Worm (Caenorhabditis elegans): ENCODE measurements around the gene bre-5.
A peak's percentile ranks its signal among the peaks of the same experiment; 100 is the strongest.

The bre-5 gene

DNA sequence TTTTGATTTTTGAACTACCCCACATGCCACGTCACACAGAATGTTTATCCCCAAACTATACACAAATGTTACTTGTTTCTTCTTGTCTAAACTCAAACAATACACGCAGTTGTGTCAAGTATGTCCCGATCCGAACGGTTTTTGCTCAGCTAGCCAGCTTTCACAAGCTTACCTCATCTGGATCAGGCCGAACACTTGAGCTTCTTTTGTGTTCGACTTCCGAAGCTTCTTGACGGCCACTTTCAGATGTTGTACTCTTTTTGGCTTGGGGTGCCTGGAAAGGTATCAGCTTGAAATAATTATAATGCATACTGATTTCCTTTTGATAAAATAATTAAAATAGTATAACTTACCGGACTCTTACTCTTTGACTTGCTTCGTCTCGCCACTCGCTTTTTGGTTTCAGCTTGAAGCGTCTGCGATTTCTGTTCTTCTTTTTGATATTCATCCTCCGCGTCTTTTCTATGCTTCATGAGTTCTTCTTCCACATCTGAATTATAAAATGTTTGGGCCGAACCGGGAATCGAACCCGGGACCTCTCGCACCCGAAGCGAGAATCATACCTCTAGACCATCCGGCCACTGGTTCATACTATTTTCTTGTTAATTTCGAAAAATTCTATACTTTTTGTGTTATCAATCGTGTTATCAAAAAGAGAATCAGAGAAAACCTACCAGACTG is 45.8 kb downstream of the bre-5 start:
- peak; percentile 32; the same call in 1 of the 2 replicates for TF ChIP-seq pha-4 (GFP tag; IDR thresholded peaks at IDR 0.05)
- TF ChIP-seq pha-4 (tag; optimal IDR thresholded peaks at IDR 0.05), result no peak
- TF ChIP-seq nhr-48 (tag; optimal IDR thresholded peaks at IDR 0.05), result peak; percentile 39
- no peak for TF ChIP-seq nhr-11 (tag; optimal IDR thresholded peaks at IDR 0.05)
- peak in 1 of 2 experiments; percentile 90 for TF ChIP-seq unc-62 (GFP tag; optimal IDR thresholded peaks at IDR 0.05 in 1 of 2)
- no peak for TF ChIP-seq unc-62 (tag; optimal IDR thresholded peaks at IDR 0.05)
- TF ChIP-seq fos-1 (tag; optimal IDR thresholded peaks at IDR 0.05), result no peak
- 0 out of 2 replicates have a peak, but pooled peaks have one; percentile 34 for TF ChIP-seq ceh-44 (GFP tag; IDR thresholded peaks at IDR 0.05)
- TF ChIP-seq hlh-30 (tag; optimal IDR thresholded peaks at IDR 0.05; ENCODE audit: insufficient read depth), result peak; percentile 54
- TF ChIP-seq arid-1 (GFP tag; conservative IDR thresholded peaks at IDR 0.05), result 0 out of 2 replicates have a peak, but pooled peaks have one; percentile 29
- no peak for TF ChIP-seq nhr-111 (GFP tag; optimal IDR thresholded peaks at IDR 0.05)
- no peak for TF ChIP-seq ZK337.2 (GFP tag; IDR thresholded peaks at IDR 0.05)
- no peak for TF ChIP-seq saeg-2 (GFP tag; IDR thresholded peaks at IDR 0.05)
- no peak for TF ChIP-seq nhr-6 (tag; optimal IDR thresholded peaks at IDR 0.05)
- TF ChIP-seq dmd-6 (GFP tag; IDR thresholded peaks at IDR 0.05), result peak; percentile 32; the same call in 1 of the 2 replicates
- no peak for TF ChIP-seq set-16 (GFP tag; IDR thresholded peaks at IDR 0.05)
- TF ChIP-seq aly-2 (tag; optimal IDR thresholded peaks at IDR 0.05), result no peak
- TF ChIP-seq dve-1 (tag; optimal IDR thresholded peaks at IDR 0.05; ENCODE audit: insufficient read depth), result no peak
- no peak for TF ChIP-seq nhr-25 (tag; optimal IDR thresholded peaks at IDR 0.05; ENCODE audit: borderline replicate concordance, insufficient read depth)
- TF ChIP-seq lim-7 (GFP tag; IDR thresholded peaks at IDR 0.05), result no peak
- TF ChIP-seq sdz-12 (GFP tag; optimal IDR thresholded peaks at IDR 0.05), result no peak
- peak; percentile 66; the same call in 1 of the 2 replicates for TF ChIP-seq snpc-1.2 (GFP tag; IDR thresholded peaks at IDR 0.05)
- no peak for TF ChIP-seq unc-39 (tag; optimal IDR thresholded peaks at IDR 0.05)
- TF ChIP-seq mxl-2 (GFP tag; conservative IDR thresholded peaks at IDR 0.05), result no peak
- TF ChIP-seq nhr-42 (GFP tag; IDR thresholded peaks at IDR 0.05), result no peak
- TF ChIP-seq jun-1 (tag; optimal IDR thresholded peaks at IDR 0.05), result no peak
- no peak for TF ChIP-seq F26F4.8 (GFP tag; conservative IDR thresholded peaks at IDR 0.05)
- TF ChIP-seq egl-43 (GFP tag; IDR thresholded peaks at IDR 0.05), result no peak; the same call in 1 of the 2 replicates
- no peak for TF ChIP-seq lin-29 (GFP tag; IDR thresholded peaks at IDR 0.05)
- no peak for TF ChIP-seq Y105C5A.15 (GFP tag; IDR thresholded peaks at IDR 0.05)
- TF ChIP-seq nhr-28 (tag; optimal IDR thresholded peaks at IDR 0.05), result no peak
- no peak for TF ChIP-seq dpl-1 (GFP tag; optimal IDR thresholded peaks at IDR 0.05)
- TF ChIP-seq daf-8 (GFP tag; IDR thresholded peaks at IDR 0.05), result no peak
- no peak for TF ChIP-seq zfp-3 (GFP tag; conservative IDR thresholded peaks at IDR 0.05)
- no peak for TF ChIP-seq mdl-1 (tag; optimal IDR thresholded peaks at IDR 0.05)
- TF ChIP-seq rbr-2 (tag; optimal IDR thresholded peaks at IDR 0.05), result no peak
- TF ChIP-seq dmd-8 (GFP tag; IDR thresholded peaks at IDR 0.05), result 0 out of 2 replicates have a peak, but pooled peaks have one; percentile 13
- TF ChIP-seq zip-2 (tag; optimal IDR thresholded peaks at IDR 0.05), result no peak
- TF ChIP-seq pqm-1 (tag; optimal IDR thresholded peaks at IDR 0.05), result no peak
- TF ChIP-seq daf-16 (GFP tag; optimal IDR thresholded peaks at IDR 0.05), result no peak
- no peak for TF ChIP-seq daf-16 (tag; optimal IDR thresholded peaks at IDR 0.05)
- no peak for TF ChIP-seq lsy-2 (tag; optimal IDR thresholded peaks at IDR 0.05)
- TF ChIP-seq hmg-1.1 (GFP tag; IDR thresholded peaks at IDR 0.05), result no peak
- TF ChIP-seq duxl-1 (tag; optimal IDR thresholded peaks at IDR 0.05; ENCODE audit: poor library complexity), result peak; percentile 34
- no peak for TF ChIP-seq ceh-20 (GFP tag; IDR thresholded peaks at IDR 0.05)
- no peak for TF ChIP-seq Y75B8A.6 (GFP tag; IDR thresholded peaks at IDR 0.05)
- no peak for TF ChIP-seq zfp-2 (tag; optimal IDR thresholded peaks at IDR 0.05)
- TF ChIP-seq Y48G9A.11 (GFP tag; IDR thresholded peaks at IDR 0.05), result no peak
- peak; percentile 11 for TF ChIP-seq F49E8.2 (tag; optimal IDR thresholded peaks at IDR 0.05; ENCODE audit: borderline replicate concordance)

Data from whole organism, L4 larva.